Worm (Caenorhabditis elegans): Measurements from ENCODE around the gene F35H12.5.

The F35H12.5 gene

ce11 chrX:873634-874033 is 44.6 kb upstream of the F35H12.5 start:
- TF ChIP-seq mab-5 (tag; optimal IDR thresholded peaks at IDR 0.05) = no peak

ce11 chrX:876935-877334 is 41.3 kb upstream of the F35H12.5 start, which contains the start of gene ZC13.1:
Gene ZC13.1 (plus strand): TSS chrX:877239.
- TF ChIP-seq flh-1 (GFP tag; optimal IDR thresholded peaks at IDR 0.05) (no peak), nhr-237 (tag; optimal IDR thresholded peaks at IDR 0.05) (peak; percentile 32), ces-1 (GFP tag; optimal IDR thresholded peaks at IDR 0.05) (no peak), tbx-8 (GFP tag; optimal IDR thresholded peaks at IDR 0.05) (no peak), unc-62 (GFP tag; optimal IDR thresholded peaks at IDR 0.05) (peak; percentile 43), unc-39 (tag; optimal IDR thresholded peaks at IDR 0.05) (no peak), mls-2 (tag; optimal IDR thresholded peaks at IDR 0.05) (peak; percentile 58), sem-2 (GFP tag; optimal IDR thresholded peaks at IDR 0.05) (peak; percentile 2), pha-4 (tag; optimal IDR thresholded peaks at IDR 0.05) (peak; percentile 89), bed-3 (GFP tag; optimal IDR thresholded peaks at IDR 0.05) (no peak), unc-120 (tag; optimal IDR thresholded peaks at IDR 0.05; ENCODE audit: poor library complexity, severe bottlenecking) (peak; percentile 57), mep-1 (tag; optimal IDR thresholded peaks at IDR 0.05) (peak; percentile 94), cnd-1 (tag; optimal IDR thresholded peaks at IDR 0.05) (peak; percentile 38), mab-5 (tag; optimal IDR thresholded peaks at IDR 0.05) (no peak), lin-32 (GFP tag; optimal IDR thresholded peaks at IDR 0.05) (no peak), nhr-12 (tag; optimal IDR thresholded peaks at IDR 0.05) (no peak), lin-13 (tag; optimal IDR thresholded peaks at IDR 0.05) (peak; percentile 66), elt-3 (tag; optimal IDR thresholded peaks at IDR 0.05) (no peak), zip-8 (tag; optimal IDR thresholded peaks at IDR 0.05) (no peak), sptf-1 (tag; optimal IDR thresholded peaks at IDR 0.05) (peak; percentile 60), lsy-2 (tag; optimal IDR thresholded peaks at IDR 0.05) (peak; percentile 38), hlh-1 (tag; optimal IDR thresholded peaks at IDR 0.05) (peak; percentile 70), drap-1 (GFP tag; optimal IDR thresholded peaks at IDR 0.05) (peak; percentile 49), ztf-11 (tag; optimal IDR thresholded peaks at IDR 0.05) (no peak), nhr-76 (tag; optimal IDR thresholded peaks at IDR 0.05) (no peak), elt-1 (tag; optimal IDR thresholded peaks at IDR 0.05; ENCODE audit: borderline replicate concordance, insufficient read depth) (no peak), blmp-1 (tag; optimal IDR thresholded peaks at IDR 0.05) (peak; percentile 83), ceh-43 (GFP tag; optimal IDR thresholded peaks at IDR 0.05) (no peak), nhr-2 (tag; optimal IDR thresholded peaks at IDR 0.05) (peak; percentile 37), M03D4.4 (tag; optimal IDR thresholded peaks at IDR 0.05) (no peak), ham-2 (GFP tag; optimal IDR thresholded peaks at IDR 0.05) (peak; percentile 12)

ce11 chrX:880367-880766 is 37.8 kb upstream of the F35H12.5 start, which contains the start of gene ZC13.2:
Gene ZC13.2 (plus strand): TSS chrX:880667.
- TF ChIP-seq lsy-2 (tag; optimal IDR thresholded peaks at IDR 0.05) (no peak), unc-62 (GFP tag; optimal IDR thresholded peaks at IDR 0.05) (no peak), unc-39 (tag; optimal IDR thresholded peaks at IDR 0.05) (no peak)

- no peak for TF ChIP-seq drap-1 (GFP tag; optimal IDR thresholded peaks at IDR 0.05)
- TF ChIP-seq lin-32 (GFP tag; optimal IDR thresholded peaks at IDR 0.05) = no peak
- TF ChIP-seq ces-1 (GFP tag; optimal IDR thresholded peaks at IDR 0.05) = no peak
- no peak for TF ChIP-seq nhr-237 (tag; optimal IDR thresholded peaks at IDR 0.05)
- TF ChIP-seq mab-5 (tag; optimal IDR thresholded peaks at IDR 0.05) = no peak
- no peak for TF ChIP-seq nhr-28 (tag; optimal IDR thresholded peaks at IDR 0.05)
- TF ChIP-seq M03D4.4 (tag; optimal IDR thresholded peaks at IDR 0.05) = no peak
- TF ChIP-seq bed-3 (GFP tag; optimal IDR thresholded peaks at IDR 0.05) = no peak
- TF ChIP-seq ceh-83 (GFP tag; optimal IDR thresholded peaks at IDR 0.05) = no peak
- no peak for TF ChIP-seq unc-39 (tag; optimal IDR thresholded peaks at IDR 0.05)
- TF ChIP-seq cnd-1 (tag; optimal IDR thresholded peaks at IDR 0.05) = no peak
- no peak for TF ChIP-seq tbx-8 (GFP tag; optimal IDR thresholded peaks at IDR 0.05)
- no peak for TF ChIP-seq mep-1 (tag; optimal IDR thresholded peaks at IDR 0.05)
- TF ChIP-seq flh-1 (GFP tag; optimal IDR thresholded peaks at IDR 0.05) = no peak
- no peak for TF ChIP-seq lin-13 (tag; optimal IDR thresholded peaks at IDR 0.05)
These were observed 29.9 kb upstream of the F35H12.5 start, which contains the start of gene mam-1 for ce11 chrX:888294-888693. Gene mam-1 (minus strand): TSS chrX:888394.

ce11 chrX:897948-898347 is 20.2 kb upstream of the F35H12.5 start, which contains the start of gene mab-7:
Gene mab-7 (minus strand): TSS chrX:898048.
- TF ChIP-seq sptf-1 (tag; optimal IDR thresholded peaks at IDR 0.05) (no peak), M03D4.4 (tag; optimal IDR thresholded peaks at IDR 0.05) (no peak), ceh-83 (GFP tag; optimal IDR thresholded peaks at IDR 0.05) (no peak), ztf-11 (tag; optimal IDR thresholded peaks at IDR 0.05) (no peak), snpc-4 (tag; optimal IDR thresholded peaks at IDR 0.05) (no peak), bed-3 (GFP tag; optimal IDR thresholded peaks at IDR 0.05) (no peak), nhr-2 (tag; optimal IDR thresholded peaks at IDR 0.05) (no peak), drap-1 (GFP tag; optimal IDR thresholded peaks at IDR 0.05) (no peak), lsy-2 (tag; optimal IDR thresholded peaks at IDR 0.05) (no peak), cnd-1 (tag; optimal IDR thresholded peaks at IDR 0.05) (no peak), flh-1 (GFP tag; optimal IDR thresholded peaks at IDR 0.05) (no peak)
